Worm (Caenorhabditis elegans) whole organism, mixed stage, embryonic: Measurements from ENCODE around the gene C47E8.9.

ENCODE experiments used
- M03D4.4 ChIP-seq: sonication (generic microtip); optimal IDR thresholded peaks from 2 replicates; lab custom pipeline; 2017; ENCODE audit warnings: mild to moderate bottlenecking, missing genetic modification characterization, missing compliant biosample characterization
- ceh-43 ChIP-seq: fragments of 200-800 bp; sonication (Bioruptor generic); optimal IDR thresholded peaks from 2 replicates; lab custom pipeline; 2018; ENCODE audit warnings: mild to moderate bottlenecking, missing genetic modification characterization, moderate library complexity, missing compliant biosample characterization
- ces-1 ChIP-seq: fragments of 150-350 bp; optimal IDR thresholded peaks from 2 replicates; lab custom pipeline; 2014; ENCODE audit warnings: missing biosample characterization, missing genetic modification reagents, missing genetic modification characterization
- drap-1 ChIP-seq: fragments of 200-800 bp; sonication (Bioruptor generic); optimal IDR thresholded peaks from 3 replicates; lab custom pipeline; 2018; ENCODE audit warnings: mild to moderate bottlenecking, missing genetic modification characterization, missing compliant biosample characterization
- elt-3 ChIP-seq: fragments of 150-350 bp; optimal IDR thresholded peaks from 2 replicates; lab custom pipeline; 2014; ENCODE audit warnings: missing biosample characterization, missing genetic modification characterization
- nhr-76 ChIP-seq: sonication (generic microtip); optimal IDR thresholded peaks from 2 replicates; lab custom pipeline; 2017; ENCODE audit warnings: missing biosample characterization, missing genetic modification characterization
- sem-2 ChIP-seq: fragments of 200-800 bp; sonication (Bioruptor generic); optimal IDR thresholded peaks from 2 replicates; lab custom pipeline; 2018; ENCODE audit warnings: mild to moderate bottlenecking, missing genetic modification characterization, missing compliant biosample characterization
- snpc-4 ChIP-seq: fragments of 150-350 bp; optimal IDR thresholded peaks from 2 replicates; lab custom pipeline; 2014; ENCODE audit warnings: missing biosample characterization, missing genetic modification characterization
- sptf-1 ChIP-seq: sonication (generic microtip); optimal IDR thresholded peaks from 2 replicates; lab custom pipeline; 2017; ENCODE audit warnings: mild to moderate bottlenecking, missing genetic modification characterization, moderate library complexity, missing compliant biosample characterization
- unc-120 ChIP-seq: sonication (generic microtip); optimal IDR thresholded peaks from 2 replicates; lab custom pipeline; 2017; ENCODE audit warnings: missing genetic modification characterization, missing compliant biosample characterization; ENCODE audit not compliant: poor library complexity, severe bottlenecking
- unc-62 ChIP-seq: fragments of 150-350 bp; optimal IDR thresholded peaks from 2 replicates; lab custom pipeline; 2014; ENCODE audit warnings: missing biosample characterization, missing genetic modification reagents, missing genetic modification characterization
- zip-8 ChIP-seq: fragments of 150-350 bp; optimal IDR thresholded peaks from 2 replicates; lab custom pipeline; 2014; ENCODE audit warnings: missing biosample characterization, missing genetic modification characterization

DNA sequence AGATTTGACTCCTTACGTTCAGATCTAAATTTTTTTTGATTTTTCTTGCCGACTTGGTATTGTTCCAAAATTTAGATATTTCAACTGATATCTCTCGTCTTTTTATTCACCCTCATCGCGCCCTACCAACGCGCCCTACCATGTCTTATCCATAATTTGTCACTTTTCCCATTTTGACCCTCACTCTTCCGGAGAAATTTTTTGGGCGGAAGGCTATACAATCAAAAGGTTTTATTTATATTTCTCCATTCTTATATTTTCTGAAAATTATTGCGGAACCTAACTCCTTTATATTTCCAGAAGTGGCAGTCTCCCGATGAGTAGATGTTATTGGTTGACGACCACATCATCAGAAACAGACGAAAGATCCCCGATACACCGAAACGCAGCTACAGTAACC, 42.3 kb upstream of the C47E8.9 start, which contains the start of gene hot-1:
- no peak for TF ChIP-seq zip-8 (tag; lab: Kevin White, UChicago)
- no peak for TF ChIP-seq sptf-1 (tag; lab: Kevin White, UChicago)
- no peak for TF ChIP-seq nhr-76 (tag; lab: Kevin White, UChicago)
- TF ChIP-seq sem-2 (GFP tag; lab: Kevin White, UChicago) = no peak
- TF ChIP-seq ceh-43 = no peak
- no peak for TF ChIP-seq elt-3
- TF ChIP-seq drap-1 = no peak
- no peak for TF ChIP-seq M03D4.4 (tag; lab: Kevin White, UChicago)
- no peak for TF ChIP-seq unc-62 (GFP tag; lab: Kevin White, UChicago)
- TF ChIP-seq snpc-4 (tag; lab: Kevin White, UChicago) = no peak
- TF ChIP-seq ces-1 (GFP tag; lab: Kevin White, UChicago) = no peak
- no peak for TF ChIP-seq unc-120 (tag; lab: Kevin White, UChicago)
